Fruit fly (Drosophila melanogaster): ENCODE data around the gene run.

run gene

dm6 chrX:20691213-20691612 lies 743 bp downstream of the run start:
- TF ChIP-seq dl (GFP tag; optimal IDR thresholded peaks at IDR 0.05; ENCODE audit: insufficient read depth in 1 of 2, partially characterized antibody in 2 of 2) (no peak), tai (GFP tag; optimal IDR thresholded peaks at IDR 0.05) (no peak), Hr78 (GFP tag; optimal IDR thresholded peaks at IDR 0.05) (no peak), jim (GFP tag; optimal IDR thresholded peaks at IDR 0.05) (no peak), GATAd (GFP tag; optimal IDR thresholded peaks at IDR 0.05) (no peak), Dfd (GFP tag; optimal IDR thresholded peaks at IDR 0.05) (no peak), rgr (GFP tag; optimal IDR thresholded peaks at IDR 0.05) (no peak), N (GFP tag; optimal IDR thresholded peaks at IDR 0.05) (no peak), CG32264 (GFP tag; optimal IDR thresholded peaks at IDR 0.05) (no peak), pan (optimal IDR thresholded peaks at IDR 0.05) (no peak), CrebA (GFP tag; optimal IDR thresholded peaks at IDR 0.05; ENCODE audit: borderline replicate concordance) (no peak), OdsH (GFP tag; optimal IDR thresholded peaks at IDR 0.05) (no peak), dmrt93B (GFP tag; optimal IDR thresholded peaks at IDR 0.05) (no peak), Abd-B (GFP tag; optimal IDR thresholded peaks at IDR 0.05) (no peak), Hnf4 (GFP tag; optimal IDR thresholded peaks at IDR 0.05) (no peak), woc (GFP tag; optimal IDR thresholded peaks at IDR 0.05) (no peak), fru (GFP tag; optimal IDR thresholded peaks at IDR 0.05) (no peak)

dm6 chrX:20693814-20694452 lies 3.5 kb downstream of the run start:
- TF ChIP-seq Dif (GFP tag; optimal IDR thresholded peaks at IDR 0.05; ENCODE audit: partially characterized antibody) (no peak), dl (GFP tag; optimal IDR thresholded peaks at IDR 0.05; ENCODE audit: insufficient read depth in 1 of 2, partially characterized antibody in 2 of 2) (no peak), jim (GFP tag; optimal IDR thresholded peaks at IDR 0.05) (no peak), rgr (GFP tag; optimal IDR thresholded peaks at IDR 0.05) (no peak), usp (GFP tag; optimal IDR thresholded peaks at IDR 0.05) (no peak)

DNA sequence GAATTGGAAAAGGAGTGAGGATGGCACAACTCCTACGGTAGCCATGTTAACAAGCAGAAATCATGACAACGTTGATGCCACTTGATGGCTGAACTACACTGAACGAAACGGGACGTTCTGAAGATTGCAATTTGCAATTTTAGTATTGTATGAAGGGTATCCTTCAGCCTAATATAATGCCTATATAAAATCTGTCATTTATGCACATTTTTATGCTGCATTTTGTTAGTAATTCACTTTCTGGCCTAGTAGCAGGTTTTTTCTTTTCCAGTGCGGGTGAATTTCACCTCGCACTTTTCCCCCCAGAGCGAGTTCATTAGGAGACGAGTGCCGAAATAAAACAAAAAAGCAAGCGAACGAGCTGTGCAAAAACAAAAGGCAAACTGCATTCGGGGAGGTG lies 12.4 kb downstream of the run start:
- TF ChIP-seq dmrt93B (GFP tag; optimal IDR thresholded peaks at IDR 0.05), result no peak
- no peak for TF ChIP-seq Myc (optimal IDR thresholded peaks at IDR 0.05)
- no peak for TF ChIP-seq psq (GFP tag; optimal IDR thresholded peaks at IDR 0.05)
- TF ChIP-seq Hr78 (GFP tag; optimal IDR thresholded peaks at IDR 0.05), result no peak
- no peak for TF ChIP-seq Sp1 (GFP tag; optimal IDR thresholded peaks at IDR 0.05)

DNA sequence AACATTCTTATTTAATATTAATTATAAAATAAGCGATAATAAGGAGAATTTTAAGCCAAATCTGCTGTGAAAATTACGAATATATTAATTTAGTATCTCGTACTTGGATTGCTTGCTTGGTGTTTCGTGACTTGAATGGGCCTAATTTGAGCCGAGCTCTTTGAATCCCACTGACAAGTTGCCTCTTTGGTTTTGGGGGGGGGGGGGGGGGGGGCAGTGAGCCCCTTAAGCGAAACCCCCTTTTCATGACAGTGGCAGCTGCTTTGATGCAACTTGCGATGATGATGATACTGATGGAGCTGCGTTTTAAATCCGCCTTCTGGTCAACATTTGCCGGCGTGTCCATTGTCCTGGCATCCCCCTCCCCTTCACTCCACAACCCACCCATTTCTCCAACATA lies 13.9 kb downstream of the run start:
- TF ChIP-seq Dfd (GFP tag; optimal IDR thresholded peaks at IDR 0.05), result peak; percentile 66
- TF ChIP-seq pan (optimal IDR thresholded peaks at IDR 0.05), result no peak
- no peak for TF ChIP-seq CrebA (GFP tag; optimal IDR thresholded peaks at IDR 0.05; ENCODE audit: borderline replicate concordance)

- TF ChIP-seq dmrt93B (GFP tag; optimal IDR thresholded peaks at IDR 0.05) (no peak), CG32264 (GFP tag; optimal IDR thresholded peaks at IDR 0.05) (no peak), Mio (GFP tag; optimal IDR thresholded peaks at IDR 0.05) (no peak), jim (GFP tag; optimal IDR thresholded peaks at IDR 0.05) (no peak), Hr83 (GFP tag; optimal IDR thresholded peaks at IDR 0.05; ENCODE audit: poor library complexity, severe bottlenecking) (no peak)
Measured at dm6 chrX:20709682-20710081, 19.2 kb downstream of the run start.

dm6 chrX:20713317-20713716 lies 22.8 kb downstream of the run start:
- TF ChIP-seq HLH106 (tag; optimal IDR thresholded peaks at IDR 0.05), result no peak
- TF ChIP-seq OdsH (GFP tag; optimal IDR thresholded peaks at IDR 0.05), result no peak
- TF ChIP-seq dsf (GFP tag; optimal IDR thresholded peaks at IDR 0.05; ENCODE audit: borderline replicate concordance), result no peak
- TF ChIP-seq dmrt93B (GFP tag; optimal IDR thresholded peaks at IDR 0.05), result no peak
- TF ChIP-seq CG9705 (GFP tag; optimal IDR thresholded peaks at IDR 0.05), result no peak
- no peak for TF ChIP-seq brk (GFP tag; optimal IDR thresholded peaks at IDR 0.05)
- no peak for TF ChIP-seq fru (GFP tag; optimal IDR thresholded peaks at IDR 0.05)
- no peak for TF ChIP-seq Hnf4 (GFP tag; optimal IDR thresholded peaks at IDR 0.05)
- no peak for TF ChIP-seq dl (GFP tag; optimal IDR thresholded peaks at IDR 0.05; ENCODE audit: insufficient read depth in 1 of 2, partially characterized antibody in 2 of 2)
- no peak for TF ChIP-seq lola (GFP tag; optimal IDR thresholded peaks at IDR 0.05)
- TF ChIP-seq Jra (GFP tag; optimal IDR thresholded peaks at IDR 0.05), result no peak

Data from whole organism, wandering third instar larva.